Worm (Caenorhabditis elegans): ENCODE results near the gene skr-19.

- no peak for TF ChIP-seq nhr-12 (tag; optimal IDR thresholded peaks at IDR 0.05)
- no peak for TF ChIP-seq unc-39 (tag; optimal IDR thresholded peaks at IDR 0.05)
- TF ChIP-seq R02D3.7 (tag; optimal IDR thresholded peaks at IDR 0.05), result no peak
- TF ChIP-seq zag-1 (tag; optimal IDR thresholded peaks at IDR 0.05), result no peak
- TF ChIP-seq aly-2 (tag; optimal IDR thresholded peaks at IDR 0.05), result no peak
- TF ChIP-seq nhr-237 (tag; optimal IDR thresholded peaks at IDR 0.05), result no peak
- TF ChIP-seq nhr-77 (tag; optimal IDR thresholded peaks at IDR 0.05), result no peak
Measured at ce11 chrX:13246668-13247358, 22.3 kb upstream of the skr-19 start.
